Fruit fly (Drosophila melanogaster) whole organism, prepupa: ENCODE measurements around the gene trbd.

Experiments
- CG11902 ChIP-seq: fragments of 200-800 bp; sonication (Bioruptor generic); optimal IDR thresholded peaks from 3 replicates; lab custom pipeline; 2016; ENCODE audit warnings: missing biosample characterization, missing genetic modification characterization
- CG31627 ChIP-seq: fragments of 200-800 bp; sonication (Bioruptor generic); optimal IDR thresholded peaks from 3 replicates; lab custom pipeline; 2016; ENCODE audit warnings: missing biosample characterization, missing genetic modification characterization
- CG7368 ChIP-seq: fragments of 200-800 bp; sonication (Bioruptor generic); optimal IDR thresholded peaks from 3 replicates; lab custom pipeline; 2016; ENCODE audit warnings: missing biosample characterization, missing genetic modification characterization
- CG8119 ChIP-seq: fragments of 200-800 bp; sonication (Bioruptor generic); IDR thresholded peaks from 3 replicates; pipeline ENCODE4 v1.3.6; 2022; ENCODE audit warnings: missing biosample characterization, missing genetic modification characterization
- Eip78C ChIP-seq: fragments of 200-800 bp; sonication (Bioruptor generic); peaks from one replicate; lab custom pipeline; 2016; ENCODE audit warnings: missing biosample characterization, missing genetic modification characterization
- Ets21C ChIP-seq: fragments of 200-800 bp; sonication (Bioruptor generic); optimal IDR thresholded peaks from 3 replicates; lab custom pipeline; 2016; ENCODE audit warnings: missing biosample characterization, missing genetic modification characterization
- Hr38 ChIP-seq: sonication (Bioruptor generic); optimal IDR thresholded peaks from 2 replicates; lab custom pipeline; 2016; ENCODE audit warnings: missing biosample characterization, missing genetic modification characterization
- OdsH ChIP-seq: fragments of 200-800 bp; sonication (Bioruptor generic); optimal IDR thresholded peaks from 3 replicates; lab custom pipeline; 2016; ENCODE audit warnings: missing biosample characterization, missing genetic modification characterization
- Smox ChIP-seq: fragments of 200-800 bp; sonication (Bioruptor generic); optimal IDR thresholded peaks from 3 replicates; lab custom pipeline; 2016; ENCODE audit warnings: missing biosample characterization, missing genetic modification characterization
- Sox102F ChIP-seq: fragments of 200-800 bp; sonication (Bioruptor generic); optimal IDR thresholded peaks from 2 replicates; lab custom pipeline; 2016; ENCODE audit warnings: missing biosample characterization, mild to moderate bottlenecking, missing genetic modification characterization
- pdm3 ChIP-seq: fragments of 200-800 bp; sonication (Bioruptor generic); optimal IDR thresholded peaks from 3 replicates; lab custom pipeline; 2016; ENCODE audit warnings: missing biosample characterization, missing genetic modification characterization
- svp ChIP-seq: fragments of 200-800 bp; sonication (Bioruptor generic); peaks from one replicate; lab custom pipeline; 2016; ENCODE audit warnings: missing biosample characterization, missing genetic modification characterization

DNA sequence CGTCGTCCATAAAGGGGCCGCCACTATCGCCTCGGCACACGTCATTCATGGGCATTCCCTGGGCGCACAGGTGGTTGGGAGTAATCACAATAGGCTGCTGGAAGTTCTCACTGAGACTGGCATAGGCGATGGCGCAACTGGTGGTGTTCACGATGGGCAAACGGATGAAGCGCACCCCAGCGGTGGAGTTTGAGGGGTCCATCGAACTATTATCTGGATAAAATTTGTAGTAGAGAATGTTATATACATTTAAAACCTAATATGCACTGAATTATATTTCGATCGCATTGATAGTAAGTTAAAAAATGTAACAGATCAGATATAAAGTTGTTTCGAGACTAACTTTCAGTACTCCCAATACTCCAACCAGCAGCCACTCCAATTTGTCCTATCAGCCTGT lies 32.4 kb upstream of the trbd start, which contains the start of gene CG31415:
- TF ChIP-seq CG31627 (GFP tag; lab: Kevin White, UChicago) (no peak), Ets21C (no peak), Eip78C (no peak), Smox (GFP tag; lab: Kevin White, UChicago) (no peak), CG7368 (GFP tag; lab: Kevin White, UChicago) (no peak), CG11902 (GFP tag; lab: Kevin White, UChicago) (no peak), OdsH (GFP tag; lab: Kevin White, UChicago) (no peak), CG8119 (GFP tag; lab: Robert Waterston, UW) (no peak), pdm3 (GFP tag; lab: Kevin White, UChicago) (no peak), Sox102F (GFP tag; lab: Kevin White, UChicago) (no peak), Hr38 (GFP tag; lab: Kevin White, UChicago) (no peak), svp (GFP tag; lab: Kevin White, UChicago) (no peak)
